Worm (Caenorhabditis elegans) whole organism, L4 larva: ENCODE measurements around the gene atp-2.

Experiments used
- F10B5.3 ChIP-seq: sonication (generic microtip); optimal IDR thresholded peaks from 2 replicates; lab custom pipeline; 2016; ENCODE audit warnings: mild to moderate bottlenecking, missing genetic modification characterization, missing compliant biosample characterization
- F37D6.2 ChIP-seq: sonication (generic microtip); optimal IDR thresholded peaks from 2 replicates; lab custom pipeline; 2016; ENCODE audit warnings: mild to moderate bottlenecking, missing genetic modification characterization, missing compliant biosample characterization
- F49E8.2 ChIP-seq: sonication (generic microtip); optimal IDR thresholded peaks from 2 replicates; lab custom pipeline; 2016; ENCODE audit warnings: missing compliant biosample characterization, mild to moderate bottlenecking, missing genetic modification characterization, borderline replicate concordance
- T26A8.4 ChIP-seq: fragments of 200-800 bp; sonication (Bioruptor generic); IDR thresholded peaks from 2 replicates; pipeline ENCODE4 v1.3.6; 2022; ENCODE audit warnings: missing genetic modification characterization, missing compliant biosample characterization
- Y75B8A.6 ChIP-seq: fragments of 200-800 bp; sonication (Bioruptor generic); IDR thresholded peaks from 2 replicates; pipeline ENCODE4 v1.3.6; 2022; ENCODE audit warnings: missing genetic modification reagents, missing genetic modification characterization, missing compliant biosample characterization
- ZK337.2 ChIP-seq: fragments of 200-800 bp; sonication (Bioruptor generic); IDR thresholded peaks from 2 replicates; pipeline ENCODE4 v1.3.6; 2022; ENCODE audit warnings: missing genetic modification reagents, missing genetic modification characterization, missing compliant biosample characterization
- ama-1 ChIP-seq: fragments of 150-350 bp; optimal IDR thresholded peaks from 2 replicates; lab custom pipeline; 2014; ENCODE audit warnings: inconsistent platforms, mixed read lengths
- arid-1 ChIP-seq: fragments of 200-800 bp; sonication (Bioruptor generic); conservative IDR thresholded peaks from 2 replicates; pipeline ENCODE4 v1.3.6; 2022; ENCODE audit warnings: missing genetic modification reagents, missing genetic modification characterization, missing compliant biosample characterization
- ceh-62 ChIP-seq: sonication (generic microtip); optimal IDR thresholded peaks from 2 replicates; lab custom pipeline; 2017; ENCODE audit warnings: missing biosample characterization, missing genetic modification characterization
- ctbp-1 ChIP-seq: fragments of 200-800 bp; sonication (Bioruptor generic); IDR thresholded peaks from 2 replicates; pipeline ENCODE4 v1.3.6; 2022; ENCODE audit warnings: missing genetic modification reagents, missing genetic modification characterization, missing compliant biosample characterization
- daf-8 ChIP-seq: fragments of 200-800 bp; sonication (Bioruptor generic); IDR thresholded peaks from 2 replicates; pipeline ENCODE4 v1.3.6; 2022; ENCODE audit warnings: missing genetic modification characterization, missing compliant biosample characterization
- dpl-1 ChIP-seq: fragments of 150-350 bp; optimal IDR thresholded peaks from 2 replicates; lab custom pipeline; 2014; ENCODE audit warnings: missing biosample characterization, missing genetic modification reagents, missing genetic modification characterization
- duxl-1 ChIP-seq: sonication (generic microtip); optimal IDR thresholded peaks from 2 replicates; lab custom pipeline; 2016; ENCODE audit warnings: mild to moderate bottlenecking, missing genetic modification characterization, moderate library complexity, missing compliant biosample characterization; ENCODE audit not compliant: poor library complexity
- dve-1 ChIP-seq: sonication (generic microtip); optimal IDR thresholded peaks from 2 replicates; lab custom pipeline; 2017; ENCODE audit warnings: antibody characterized with exemption, mild to moderate bottlenecking, missing genetic modification characterization, missing compliant biosample characterization; ENCODE audit not compliant: insufficient read depth
- fkh-10 ChIP-seq: fragments of 150-350 bp; optimal IDR thresholded peaks from 2 replicates; lab custom pipeline; 2014; ENCODE audit warnings: missing biosample characterization, missing genetic modification reagents, missing genetic modification characterization
- fos-1 ChIP-seq: fragments of 150-350 bp; optimal IDR thresholded peaks from 2 replicates; lab custom pipeline; 2014; ENCODE audit warnings: missing biosample characterization, missing genetic modification characterization
- gei-8 ChIP-seq: fragments of 200-800 bp; sonication (Bioruptor generic); optimal IDR thresholded peaks from 2 replicates; lab custom pipeline; 2018; ENCODE audit warnings: mild to moderate bottlenecking, missing genetic modification characterization, missing compliant biosample characterization
- hif-1 ChIP-seq, 2 experiments: sonication (generic microtip); optimal IDR thresholded peaks; 2 replicates each; lab custom pipeline; 2016 to 2017; ENCODE audit warnings: missing compliant biosample characterization in 2 of 2, missing genetic modification characterization in 2 of 2, missing genetic modification reagents in 2 of 2, missing genotype in 2 of 2, mild to moderate bottlenecking in 1 of 2
- hlh-30 ChIP-seq: sonication (generic microtip); optimal IDR thresholded peaks from 2 replicates; lab custom pipeline; 2017; ENCODE audit warnings: antibody characterized with exemption, mild to moderate bottlenecking, missing genetic modification characterization, missing compliant biosample characterization; ENCODE audit not compliant: insufficient read depth
- lim-7 ChIP-seq: fragments of 200-800 bp; sonication (Bioruptor generic); IDR thresholded peaks from 2 replicates; pipeline ENCODE4 v1.3.6; 2022; ENCODE audit warnings: missing genetic modification characterization, missing compliant biosample characterization
- lin-1 ChIP-seq: fragments of 200-800 bp; sonication (Bioruptor generic); IDR thresholded peaks from 2 replicates; pipeline ENCODE4 v1.3.6; 2022; ENCODE audit warnings: missing genetic modification reagents, missing genetic modification characterization, missing compliant biosample characterization
- lin-39 ChIP-seq: fragments of 150-350 bp; optimal IDR thresholded peaks from 2 replicates; lab custom pipeline; 2014; ENCODE audit warnings: missing biosample characterization, missing genetic modification reagents, missing genetic modification characterization
- lsy-2 ChIP-seq, 2 experiments: fragments of 150-350 bp in 1 of 2; sonication (generic microtip) in 1 of 2; optimal IDR thresholded peaks; 2 replicates each; lab custom pipeline; 2014 to 2017; ENCODE audit warnings: missing biosample characterization in 2 of 2, missing genetic modification characterization in 2 of 2
- mep-1 ChIP-seq: fragments of 150-350 bp; sonication (generic microtip); optimal IDR thresholded peaks from 3 replicates; lab custom pipeline; 2014; ENCODE audit warnings: missing biosample characterization, missing genetic modification characterization
- mxl-2 ChIP-seq: fragments of 200-800 bp; sonication (Bioruptor generic); conservative IDR thresholded peaks from 2 replicates; pipeline ENCODE4 v1.3.6; 2022; ENCODE audit warnings: missing genetic modification reagents, missing genetic modification characterization, missing compliant biosample characterization
- mxl-3 ChIP-seq: fragments of 200-800 bp; sonication (Bioruptor generic); optimal IDR thresholded peaks from 2 replicates; lab custom pipeline; 2018; ENCODE audit warnings: mild to moderate bottlenecking, missing genetic modification characterization, missing compliant biosample characterization
- nhr-10 ChIP-seq: fragments of 150-350 bp; optimal IDR thresholded peaks from 2 replicates; lab custom pipeline; 2014; ENCODE audit warnings: missing biosample characterization, missing genetic modification characterization
- nhr-237 ChIP-seq: sonication (generic microtip); optimal IDR thresholded peaks from 2 replicates; lab custom pipeline; 2017; ENCODE audit warnings: missing biosample characterization, missing genetic modification characterization
- nhr-25 ChIP-seq: sonication (generic microtip); optimal IDR thresholded peaks from 2 replicates; lab custom pipeline; 2017; ENCODE audit warnings: missing genetic modification characterization, mild to moderate bottlenecking, missing compliant biosample characterization, antibody characterized with exemption, moderate library complexity, borderline replicate concordance; ENCODE audit not compliant: insufficient read depth
- nhr-28 ChIP-seq: fragments of 150-350 bp; optimal IDR thresholded peaks from 2 replicates; lab custom pipeline; 2014; ENCODE audit warnings: missing biosample characterization, missing genetic modification characterization
- nhr-48 ChIP-seq: sonication (generic microtip); optimal IDR thresholded peaks from 2 replicates; lab custom pipeline; 2016; ENCODE audit warnings: mild to moderate bottlenecking, missing genetic modification characterization, missing compliant biosample characterization
- nhr-6 ChIP-seq: fragments of 150-350 bp; optimal IDR thresholded peaks from 2 replicates; lab custom pipeline; 2014; ENCODE audit warnings: missing biosample characterization, missing genetic modification characterization
- nhr-77 ChIP-seq: fragments of 150-350 bp; optimal IDR thresholded peaks from 2 replicates; lab custom pipeline; 2014; ENCODE audit warnings: missing biosample characterization, missing genetic modification characterization
- pha-4 ChIP-seq, 2 experiments: fragments of 150-350 bp in 1 of 2; fragments of 200-800 bp in 1 of 2; sonication (Bioruptor generic) in 1 of 2; IDR thresholded peaks in 1 of 2; optimal IDR thresholded peaks in 1 of 2; 2 replicates each; pipeline versions ENCODE4 v1.3.6 to Lab custom; 2014 to 2022; ENCODE audit warnings: missing genetic modification characterization in 2 of 2, missing genetic modification reagents in 2 of 2, missing biosample characterization in 1 of 2, missing compliant biosample characterization in 1 of 2
- rbr-2 ChIP-seq: sonication (generic microtip); optimal IDR thresholded peaks from 2 replicates; lab custom pipeline; 2016; ENCODE audit warnings: missing genotype, missing genetic modification characterization, missing compliant biosample characterization
- saeg-2 ChIP-seq: fragments of 200-800 bp; sonication (Bioruptor generic); IDR thresholded peaks from 2 replicates; pipeline ENCODE4 v1.3.6; 2022; ENCODE audit warnings: missing genetic modification reagents, missing genetic modification characterization, missing compliant biosample characterization
- sdz-12 ChIP-seq: fragments of 200-800 bp; sonication (Bioruptor generic); optimal IDR thresholded peaks from 2 replicates; lab custom pipeline; 2018; ENCODE audit warnings: mild to moderate bottlenecking, missing genetic modification characterization, missing compliant biosample characterization
- set-16 ChIP-seq: fragments of 200-800 bp; sonication (Bioruptor generic); IDR thresholded peaks from 2 replicates; pipeline ENCODE4 v1.3.6; 2022; ENCODE audit warnings: missing genetic modification reagents, missing genetic modification characterization, missing compliant biosample characterization
- skn-1 ChIP-seq: fragments of 150-350 bp; optimal IDR thresholded peaks from 2 replicates; lab custom pipeline; 2014; ENCODE audit warnings: missing biosample characterization, missing genetic modification characterization
- snpc-1.2 ChIP-seq: fragments of 200-800 bp; sonication (Bioruptor generic); IDR thresholded peaks from 2 replicates; pipeline ENCODE4 v1.3.6; 2022; ENCODE audit warnings: missing genetic modification reagents, missing genetic modification characterization, missing compliant biosample characterization
- unc-130 ChIP-seq: sonication (generic microtip); optimal IDR thresholded peaks from 2 replicates; lab custom pipeline; 2016; ENCODE audit warnings: missing genetic modification reagents, missing genetic modification characterization, missing compliant biosample characterization
- unc-62 ChIP-seq, 3 experiments: fragments of 150-350 bp in 1 of 3; sonication (generic microtip); optimal IDR thresholded peaks in 2 of 3; peaks in 1 of 3; 1 replicate in 1 of 3; 2 replicates in 2 of 3; lab custom pipeline; 2014 to 2017; ENCODE audit warnings: missing biosample characterization in 3 of 3, missing genetic modification characterization in 3 of 3, missing genetic modification reagents in 3 of 3, missing genotype in 1 of 3
- vab-7 ChIP-seq: fragments of 200-800 bp; sonication (Bioruptor generic); IDR thresholded peaks from 2 replicates; pipeline ENCODE4 v1.3.6; 2022; ENCODE audit warnings: missing genetic modification reagents, missing genetic modification characterization, missing compliant biosample characterization
- zag-1 ChIP-seq: fragments of 150-350 bp; optimal IDR thresholded peaks from 2 replicates; lab custom pipeline; 2014; ENCODE audit warnings: missing biosample characterization, missing genetic modification characterization
- ztf-11 ChIP-seq: fragments of 150-350 bp; optimal IDR thresholded peaks from 2 replicates; lab custom pipeline; 2014; ENCODE audit warnings: missing biosample characterization, missing genetic modification characterization
- ztf-7 ChIP-seq: fragments of 150-350 bp; optimal IDR thresholded peaks from 2 replicates; lab custom pipeline; 2014; ENCODE audit warnings: missing biosample characterization, missing genetic modification characterization

atp-2 gene

DNA sequence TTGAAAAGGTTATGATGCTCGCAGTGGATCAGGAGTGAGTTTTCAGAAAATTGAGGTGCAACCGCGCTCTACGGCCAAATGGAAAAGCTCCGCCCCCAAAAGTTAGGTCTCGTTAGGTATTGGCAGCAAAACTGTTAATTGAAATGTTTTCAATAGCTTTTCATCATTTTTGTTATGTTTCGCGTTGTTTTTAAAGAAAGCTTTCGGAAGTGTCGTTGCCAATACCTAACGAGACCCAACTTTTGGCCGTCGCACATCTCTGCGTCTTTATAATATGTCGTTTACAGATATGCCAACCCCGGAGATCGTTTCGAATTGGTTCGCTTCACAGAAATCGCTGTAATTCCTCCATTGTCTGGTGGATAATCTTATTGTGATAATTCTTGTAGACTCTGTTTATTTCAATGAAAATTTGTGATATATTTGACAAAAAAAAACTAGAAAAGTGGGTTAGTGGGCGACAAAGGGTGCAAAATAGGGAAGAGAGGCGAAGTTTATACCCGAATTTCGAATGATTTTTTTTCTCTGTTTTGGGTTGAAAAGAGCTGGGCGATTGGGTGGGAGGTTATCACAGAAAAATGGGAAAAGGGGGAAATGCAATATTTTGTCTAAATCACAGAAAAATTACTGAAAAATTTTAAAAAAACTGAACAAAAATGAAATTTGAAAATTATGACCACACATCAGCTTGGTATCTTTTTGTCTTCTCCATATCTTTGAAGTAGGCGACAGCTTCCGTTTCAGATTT lies 31.7 kb upstream of the atp-2 start (continued):
- TF ChIP-seq lim-7 (peak; percentile 58; the same call in 1 of the 2 replicates), set-16 (no peak), mxl-2 (no peak), zag-1 (tag; lab: Kevin White, UChicago) (no peak), vab-7 (GFP tag; lab: Robert Waterston, UW) (no peak), skn-1 (tag; lab: Kevin White, UChicago) (no peak), ceh-62 (tag; lab: Kevin White, UChicago) (no peak), nhr-77 (tag; lab: Kevin White, UChicago) (peak; percentile 0), duxl-1 (peak; percentile 66), dpl-1 (no peak), nhr-10 (tag; lab: Kevin White, UChicago) (no peak), unc-130 (GFP tag; lab: Kevin White, UChicago) (no peak), sdz-12 (no peak), arid-1 (no peak), ztf-11 (tag; lab: Kevin White, UChicago) (no peak), Y75B8A.6 (GFP tag; lab: Robert Waterston, UW) (no peak; the same call in 1 of the 2 replicates)
- TF ChIP-seq, all 104 proteins: peak for 28

DNA sequence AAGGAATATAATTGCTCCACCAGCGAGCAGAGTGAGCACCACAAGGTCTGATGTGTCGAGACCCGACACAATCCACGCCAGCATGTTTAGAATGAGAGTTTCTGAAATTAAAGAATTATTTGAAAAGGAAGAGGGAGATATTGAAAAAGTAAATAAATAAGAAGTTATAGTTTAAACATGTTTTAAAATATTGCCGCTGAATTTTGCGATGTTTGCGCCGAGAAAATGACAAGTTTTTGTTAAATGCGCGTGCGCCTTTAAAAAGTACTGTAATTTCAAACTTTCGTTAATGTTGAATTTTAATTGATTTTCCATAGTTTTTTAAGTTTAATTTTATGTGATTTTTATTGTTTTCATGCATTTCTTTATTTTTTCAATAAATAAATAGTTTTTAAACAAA lies 28.6 kb upstream of the atp-2 start, which contains the start of gene emb-8:
Gene emb-8, minus strand, starts transcription at position 101 of the 400 bp plus-strand sequence.
- TF ChIP-seq mep-1 (tag; lab: Kevin White, UChicago) (no peak), F10B5.3 (tag; lab: Kevin White, UChicago) (no peak), snpc-1.2 (no peak), pha-4 (GFP tag; IDR thresholded peaks at IDR 0.05; lab: Robert Waterston, UW) (0 out of 2 replicates have a peak, but pooled peaks have one; percentile 31), pha-4 (tag; optimal IDR thresholded peaks at IDR 0.05; lab: Kevin White, UChicago) (no peak), daf-8 (GFP tag; lab: Robert Waterston, UW) (no peak)

DNA sequence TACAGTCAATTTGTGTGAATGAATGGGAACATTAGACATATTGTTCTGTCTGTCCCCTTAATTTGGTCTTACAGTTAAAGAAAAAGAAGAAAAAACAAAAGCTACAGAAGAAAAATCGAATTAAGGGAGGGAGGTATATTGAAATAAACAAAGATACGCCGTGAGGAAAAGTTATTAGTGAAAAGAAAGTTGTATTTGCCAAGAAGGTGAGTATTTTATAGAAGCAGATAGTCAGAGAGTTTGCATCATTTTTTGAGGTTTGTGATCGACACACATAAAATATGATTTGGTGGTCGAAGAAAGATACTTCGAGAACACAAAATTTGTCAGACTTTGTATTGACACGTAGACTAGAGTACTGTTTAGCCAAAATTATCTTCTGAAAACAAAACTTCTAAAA lies 27.9 kb upstream of the atp-2 start:
- TF ChIP-seq nhr-25 (no peak), T26A8.4 (no peak), hif-1 (tag; optimal IDR thresholded peaks at IDR 0.05; lab: Kevin White, UChicago) (peak in 1 of 2 experiments; percentile 44), lsy-2 (tag; optimal IDR thresholded peaks at IDR 0.05; lab: Kevin White, UChicago) (peak in 1 of 2 experiments; percentile 28), ctbp-1 (GFP tag; lab: Robert Waterston, UW) (no peak), nhr-6 (tag; lab: Kevin White, UChicago) (no peak), F49E8.2 (tag; lab: Kevin White, UChicago) (no peak), mxl-3 (GFP tag; lab: Kevin White, UChicago) (no peak), fos-1 (tag; lab: Kevin White, UChicago) (no peak), rbr-2 (tag; lab: Kevin White, UChicago) (no peak), ama-1 (lab: Kevin White, UChicago) (no peak), lin-39 (no peak), F37D6.2 (tag; lab: Kevin White, UChicago) (no peak), gei-8 (GFP tag; lab: Kevin White, UChicago) (no peak), nhr-237 (tag; lab: Kevin White, UChicago) (no peak), unc-62 (GFP tag; optimal IDR thresholded peaks at IDR 0.05 in 1 of 2; lab: Kevin White, UChicago) (peak in 1 of 2 experiments; percentile 38), unc-62 (tag; optimal IDR thresholded peaks at IDR 0.05; lab: Kevin White, UChicago) (no peak), ZK337.2 (GFP tag; lab: Robert Waterston, UW) (no peak), Y75B8A.6 (GFP tag; lab: Robert Waterston, UW) (no peak), hlh-30 (tag; lab: Kevin White, UChicago) (no peak), nhr-48 (no peak), nhr-28 (peak; percentile 96), ztf-7 (tag; lab: Kevin White, UChicago) (peak; percentile 4), dve-1 (tag; lab: Kevin White, UChicago) (peak; percentile 60), saeg-2 (GFP tag; lab: Robert Waterston, UW) (no peak), fkh-10 (GFP tag; lab: Kevin White, UChicago) (no peak), lin-1 (GFP tag; lab: Robert Waterston, UW) (no peak), daf-8 (GFP tag; lab: Robert Waterston, UW) (no peak)
